Fruit fly (Drosophila melanogaster) whole organism, embryonic: ENCODE measurements around the gene IRSp53.

ENCODE experiments used
- Bdp1 ChIP-seq: fragments of 200-800 bp; sonication (Bioruptor generic); optimal IDR thresholded peaks from 3 replicates; lab custom pipeline; 2016; ENCODE audit warnings: missing biosample characterization, missing genetic modification characterization
- CG10209 ChIP-seq: fragments of 200-800 bp; sonication (Bioruptor generic); optimal IDR thresholded peaks from 3 replicates; lab custom pipeline; 2017; ENCODE audit warnings: missing biosample characterization, mild to moderate bottlenecking, missing genetic modification characterization, missing genetic modification reagents
- CG10274 ChIP-seq: fragments of 200-800 bp; sonication (Bioruptor generic); optimal IDR thresholded peaks from 3 replicates; lab custom pipeline; 2017; ENCODE audit warnings: missing biosample characterization, mild to moderate bottlenecking, missing genetic modification characterization
- CG10321 ChIP-seq: fragments of 200-800 bp; sonication (Bioruptor generic); IDR thresholded peaks from 2 replicates; pipeline ENCODE4 v1.3.6; 2022; ENCODE audit warnings: missing biosample characterization, missing genetic modification characterization
- CG11093 ChIP-seq: fragments of 200-800 bp; sonication (Bioruptor generic); IDR thresholded peaks from 3 replicates; pipeline ENCODE4 v1.3.6; 2022; ENCODE audit warnings: missing biosample characterization, missing genetic modification characterization
- CG11695 ChIP-seq: fragments of 200-800 bp; sonication (Bioruptor generic); IDR thresholded peaks from 3 replicates; pipeline ENCODE4 v1.3.6; 2022; ENCODE audit warnings: missing biosample characterization, missing genetic modification characterization
- CG12236 ChIP-seq: fragments of 200-800 bp; sonication (Bioruptor generic); optimal IDR thresholded peaks from 2 replicates; lab custom pipeline; 2016; ENCODE audit warnings: missing biosample characterization, missing genetic modification characterization
- CG12299 ChIP-seq: fragments of 200-800 bp; sonication (Bioruptor generic); optimal IDR thresholded peaks from 2 replicates; lab custom pipeline; 2018; ENCODE audit warnings: missing biosample characterization, mild to moderate bottlenecking, missing genetic modification characterization
- CG1233 ChIP-seq: fragments of 200-800 bp; sonication (Bioruptor generic); optimal IDR thresholded peaks from 4 replicates; lab custom pipeline; 2018; ENCODE audit warnings: missing biosample characterization, mild to moderate bottlenecking, missing genetic modification characterization
- CG14014 ChIP-seq: fragments of 200-800 bp; sonication (Bioruptor generic); IDR thresholded peaks from 2 replicates; pipeline ENCODE4 v1.3.6; 2022; ENCODE audit warnings: missing biosample characterization, missing genetic modification characterization
- CG14441 ChIP-seq: fragments of 200-800 bp; sonication (Bioruptor generic); IDR thresholded peaks from 2 replicates; pipeline ENCODE4 v1.3.6; 2022; ENCODE audit warnings: missing biosample characterization, missing genetic modification characterization
- CG15011 ChIP-seq: fragments of 200-800 bp; sonication (Bioruptor generic); optimal IDR thresholded peaks from 3 replicates; lab custom pipeline; 2018; ENCODE audit warnings: missing biosample characterization, mild to moderate bottlenecking, missing genetic modification characterization
- CG15269 ChIP-seq: fragments of 200-800 bp; sonication (Bioruptor generic); optimal IDR thresholded peaks from 2 replicates; lab custom pipeline; 2018; ENCODE audit warnings: missing biosample characterization, mild to moderate bottlenecking, missing genetic modification characterization, moderate library complexity
- CG1602 ChIP-seq: fragments of 200-800 bp; sonication (Bioruptor generic); optimal IDR thresholded peaks from 3 replicates; lab custom pipeline; 2016; ENCODE audit warnings: missing biosample characterization, missing genetic modification characterization
- CG1603 ChIP-seq: fragments of 200-800 bp; sonication (Bioruptor generic); optimal IDR thresholded peaks from 2 replicates; lab custom pipeline; 2019; ENCODE audit warnings: missing biosample characterization, mild to moderate bottlenecking, missing genetic modification characterization, moderate library complexity
- CG17385 ChIP-seq: fragments of 200-800 bp; sonication (Bioruptor generic); optimal IDR thresholded peaks from 3 replicates; lab custom pipeline; 2018; ENCODE audit warnings: missing biosample characterization, mild to moderate bottlenecking, missing genetic modification characterization
- CG17568 ChIP-seq: fragments of 200-800 bp; sonication (Bioruptor generic); optimal IDR thresholded peaks from 2 replicates; lab custom pipeline; 2018; ENCODE audit warnings: missing biosample characterization, mild to moderate bottlenecking, missing genetic modification characterization, moderate library complexity
- CG1792 ChIP-seq: fragments of 200-800 bp; sonication (Bioruptor generic); optimal IDR thresholded peaks from 2 replicates; lab custom pipeline; 2016; ENCODE audit warnings: missing biosample characterization, missing genetic modification characterization
- CG30431 ChIP-seq: fragments of 200-800 bp; sonication (Bioruptor generic); optimal IDR thresholded peaks from 2 replicates; lab custom pipeline; 2017; ENCODE audit warnings: missing biosample characterization, missing genetic modification characterization
- CG32767 ChIP-seq: fragments of 200-800 bp; sonication (Bioruptor generic); IDR thresholded peaks from 2 replicates; pipeline ENCODE4 v1.3.6; 2022; ENCODE audit warnings: missing biosample characterization, missing genetic modification characterization
- CG34422 ChIP-seq: fragments of 200-800 bp; sonication (Bioruptor generic); IDR thresholded peaks from 3 replicates; pipeline ENCODE4 v1.3.6; 2022; ENCODE audit warnings: missing biosample characterization, missing genetic modification characterization
- CG4617 ChIP-seq: fragments of 200-800 bp; sonication (Bioruptor generic); optimal IDR thresholded peaks from 3 replicates; lab custom pipeline; 2016; ENCODE audit warnings: missing biosample characterization, missing genetic modification characterization, borderline replicate concordance
- CG6254 ChIP-seq: fragments of 200-800 bp; sonication (Bioruptor generic); optimal IDR thresholded peaks from 3 replicates; lab custom pipeline; 2017; ENCODE audit warnings: mild to moderate bottlenecking, missing biosample characterization, missing genetic modification reagents, missing genetic modification characterization
- CG6854 ChIP-seq: fragments of 200-800 bp; sonication (Bioruptor generic); optimal IDR thresholded peaks from 3 replicates; lab custom pipeline; 2017; ENCODE audit warnings: missing biosample characterization, mild to moderate bottlenecking, missing genetic modification characterization
- CG8924 ChIP-seq: fragments of 200-800 bp; optimal IDR thresholded peaks from 3 replicates; lab custom pipeline; 2019; ENCODE audit warnings: missing biosample characterization, mild to moderate bottlenecking, missing genetic modification characterization, moderate library complexity
- Deaf1 ChIP-seq: fragments of 200-800 bp; optimal IDR thresholded peaks from 3 replicates; lab custom pipeline; 2019; ENCODE audit warnings: missing biosample characterization, mild to moderate bottlenecking, missing genetic modification characterization, moderate library complexity
- Doc2 ChIP-seq: fragments of 200-800 bp; sonication (Bioruptor generic); IDR thresholded peaks from 2 replicates; pipeline ENCODE4 v1.3.6; 2022; ENCODE audit warnings: missing biosample characterization, missing genetic modification characterization
- Dp ChIP-seq: fragments of 200-800 bp; sonication (Bioruptor generic); optimal IDR thresholded peaks from 2 replicates; lab custom pipeline; 2018; ENCODE audit warnings: missing biosample characterization, mild to moderate bottlenecking, missing genetic modification characterization, moderate library complexity
- Meics ChIP-seq: fragments of 200-800 bp; sonication (Bioruptor generic); optimal IDR thresholded peaks from 2 replicates; lab custom pipeline; 2017; ENCODE audit warnings: missing biosample characterization, mild to moderate bottlenecking, missing genetic modification characterization
- NK7.1 ChIP-seq: fragments of 200-800 bp; sonication (Bioruptor generic); optimal IDR thresholded peaks from 3 replicates; lab custom pipeline; 2016; ENCODE audit warnings: missing biosample characterization, missing genetic modification characterization
- Side ChIP-seq: fragments of 200-800 bp; sonication (Bioruptor generic); optimal IDR thresholded peaks from 2 replicates; lab custom pipeline; 2016; ENCODE audit warnings: missing biosample characterization, missing genetic modification characterization
- Six4 ChIP-seq: fragments of 200-800 bp; sonication (Bioruptor generic); optimal IDR thresholded peaks from 2 replicates; lab custom pipeline; 2016; ENCODE audit warnings: missing biosample characterization, missing genetic modification characterization
- Ssrp ChIP-seq: fragments of 200-800 bp; sonication (Bioruptor generic); optimal IDR thresholded peaks from 2 replicates; lab custom pipeline; 2018; ENCODE audit warnings: missing biosample characterization, mild to moderate bottlenecking, missing genetic modification characterization, moderate library complexity
- chm ChIP-seq: fragments of 200-800 bp; sonication (Bioruptor generic); IDR thresholded peaks from 2 replicates; pipeline ENCODE4 v1.3.6; 2022; ENCODE audit warnings: missing biosample characterization, missing genetic modification characterization
- dan ChIP-seq: fragments of 200-800 bp; sonication (Bioruptor generic); IDR thresholded peaks from 2 replicates; pipeline ENCODE4 v1.3.6; 2022; ENCODE audit warnings: missing biosample characterization, missing genetic modification characterization
- dmrt99B ChIP-seq: fragments of 200-800 bp; sonication (Bioruptor generic); optimal IDR thresholded peaks from 2 replicates; lab custom pipeline; 2018; ENCODE audit warnings: missing biosample characterization, mild to moderate bottlenecking, missing genetic modification characterization, moderate library complexity
- kay ChIP-seq: fragments of 200-800 bp; sonication (Bioruptor generic); optimal IDR thresholded peaks from 2 replicates; lab custom pipeline; 2016; ENCODE audit warnings: missing biosample characterization, missing genetic modification characterization
- mirr ChIP-seq: fragments of 200-800 bp; sonication (Bioruptor generic); optimal IDR thresholded peaks from 3 replicates; lab custom pipeline; 2018; ENCODE audit warnings: missing biosample characterization, mild to moderate bottlenecking, missing genetic modification characterization
- otp ChIP-seq: fragments of 200-800 bp; sonication (Bioruptor generic); IDR thresholded peaks from 3 replicates; pipeline ENCODE4, ENCODE4 v1.3.6; 2022; ENCODE audit warnings: missing biosample characterization, missing genetic modification characterization
- pb ChIP-seq: fragments of 200-800 bp; sonication (Bioruptor generic); optimal IDR thresholded peaks from 3 replicates; lab custom pipeline; 2016; ENCODE audit warnings: missing biosample characterization, missing genetic modification characterization
- pho ChIP-seq: fragments of 200-800 bp; sonication (Bioruptor generic); optimal IDR thresholded peaks from 2 replicates; lab custom pipeline; 2016; ENCODE audit warnings: missing biosample characterization, missing genetic modification characterization
- pnt ChIP-seq: fragments of 200-800 bp; sonication (Bioruptor generic); optimal IDR thresholded peaks from 3 replicates; lab custom pipeline; 2016; ENCODE audit warnings: missing biosample characterization, missing genetic modification characterization
- run ChIP-seq: fragments of 200-800 bp; sonication (Bioruptor generic); optimal IDR thresholded peaks from 3 replicates; lab custom pipeline; 2018; ENCODE audit warnings: missing biosample characterization, mild to moderate bottlenecking, missing genetic modification characterization
- scrt ChIP-seq: fragments of 200-800 bp; sonication (Bioruptor generic); optimal IDR thresholded peaks from 2 replicates; lab custom pipeline; 2018; ENCODE audit warnings: missing biosample characterization, mild to moderate bottlenecking, missing genetic modification characterization, moderate library complexity
- sima ChIP-seq: fragments of 200-800 bp; sonication (Bioruptor generic); optimal IDR thresholded peaks from 2 replicates; lab custom pipeline; 2016; ENCODE audit warnings: missing biosample characterization, missing genetic modification characterization
- toy ChIP-seq: fragments of 200-800 bp; sonication (Bioruptor generic); IDR thresholded peaks from 2 replicates; pipeline ENCODE4 v1.3.6; 2022; ENCODE audit warnings: missing biosample characterization, missing genetic modification characterization
- trem ChIP-seq: fragments of 200-800 bp; optimal IDR thresholded peaks from 3 replicates; lab custom pipeline; 2019; ENCODE audit warnings: missing biosample characterization, mild to moderate bottlenecking, missing genetic modification characterization, moderate library complexity
- wdn ChIP-seq: fragments of 200-800 bp; sonication (Bioruptor generic); IDR thresholded peaks from 2 replicates; pipeline ENCODE4 v1.3.6; 2022; ENCODE audit warnings: missing biosample characterization, missing genetic modification characterization
- wek ChIP-seq: fragments of 200-800 bp; sonication (Bioruptor generic); optimal IDR thresholded peaks from 3 replicates; lab custom pipeline; 2018; ENCODE audit warnings: missing biosample characterization, mild to moderate bottlenecking, missing genetic modification characterization, moderate library complexity
- wor ChIP-seq: fragments of 200-800 bp; sonication (Bioruptor generic); IDR thresholded peaks from 2 replicates; pipeline ENCODE4 v1.3.6; 2022; ENCODE audit warnings: missing biosample characterization, missing genetic modification characterization

The IRSp53 gene

dm6 chr3L:11089805-11090440 is 45.9 kb upstream of the IRSp53 start (continued):
- TF ChIP-seq CG6854 (GFP tag; lab: Kevin White, UChicago), result peak; percentile 76
- TF ChIP-seq CG11093 (GFP tag; lab: Robert Waterston, UW), result peak; percentile 72
- peak; percentile 80 for TF ChIP-seq CG12299 (tag; lab: Kevin White, UChicago)
- TF ChIP-seq pb, result peak; percentile 34
- TF ChIP-seq Six4 (GFP tag; lab: Kevin White, UChicago), result peak; percentile 92
- peak; percentile 79 for TF ChIP-seq NK7.1 (GFP tag; lab: Kevin White, UChicago)
- peak; percentile 79 for TF ChIP-seq Bdp1 (GFP tag; lab: Kevin White, UChicago)
- TF ChIP-seq Side (GFP tag; lab: Kevin White, UChicago), result peak; percentile 77
- no peak for TF ChIP-seq wdn
- peak; percentile 94; the same call in 1 of the 2 replicates for TF ChIP-seq chm (GFP tag; lab: Robert Waterston, UW)
- peak; percentile 97 for TF ChIP-seq CG8924 (tag; lab: Kevin White, UChicago)
- TF ChIP-seq CG30431 (GFP tag; lab: Kevin White, UChicago), result peak; percentile 87
- peak; percentile 86 for TF ChIP-seq wor (GFP tag; lab: Robert Waterston, UW)
- TF ChIP-seq wek (GFP tag; lab: Kevin White, UChicago), result peak; percentile 78
- peak; percentile 85 for TF ChIP-seq CG6254 (GFP tag; lab: Kevin White, UChicago)
- peak; percentile 95 for TF ChIP-seq CG15269 (tag; lab: Kevin White, UChicago)
- no peak; the same call in 1 of the 2 replicates for TF ChIP-seq dan
- TF ChIP-seq kay (GFP tag; lab: Kevin White, UChicago), result peak; percentile 90
- TF ChIP-seq Meics, result peak; percentile 81
- peak; percentile 91 for TF ChIP-seq CG17385
- TF ChIP-seq CG10209 (GFP tag; lab: Kevin White, UChicago), result peak; percentile 92
- peak; percentile 94 for TF ChIP-seq Ssrp (tag; lab: Kevin White, UChicago)
- peak; percentile 77 for TF ChIP-seq CG1792 (GFP tag; lab: Kevin White, UChicago)
- TF ChIP-seq trem (tag; lab: Kevin White, UChicago), result peak; percentile 49
- TF ChIP-seq CG4617 (GFP tag; lab: Kevin White, UChicago), result peak; percentile 64
- peak; percentile 71 for TF ChIP-seq CG1603 (tag; lab: Kevin White, UChicago)
- peak; percentile 86 for TF ChIP-seq run (tag; lab: Kevin White, UChicago)
- peak; percentile 94 for TF ChIP-seq dmrt99B (tag; lab: Kevin White, UChicago)
- TF ChIP-seq Doc2 (GFP tag; lab: Robert Waterston, UW), result peak; percentile 49; the same call in 1 of the 2 replicates
- peak; percentile 31 for TF ChIP-seq scrt (GFP tag; lab: Kevin White, UChicago)
- peak; percentile 85 for TF ChIP-seq CG1233 (GFP tag; lab: Kevin White, UChicago)
- peak; percentile 74 for TF ChIP-seq CG34422 (GFP tag; lab: Robert Waterston, UW)
- TF ChIP-seq CG1602 (GFP tag; lab: Kevin White, UChicago), result peak; percentile 87
- peak; percentile 54; the same call in 1 of the 2 replicates for TF ChIP-seq CG10321 (GFP tag; lab: Robert Waterston, UW)
- peak; percentile 77 for TF ChIP-seq CG17568 (GFP tag; lab: Kevin White, UChicago)
- TF ChIP-seq CG32767, result peak; percentile 74
- TF ChIP-seq mirr (GFP tag; lab: Kevin White, UChicago), result peak; percentile 19
- TF ChIP-seq sima (GFP tag; lab: Kevin White, UChicago), result no peak
- TF ChIP-seq Deaf1, result peak; percentile 77
- peak; percentile 86 for TF ChIP-seq CG11695 (GFP tag; lab: Robert Waterston, UW)
- peak; percentile 91 for TF ChIP-seq otp (GFP tag; lab: Robert Waterston, UW)
- peak; percentile 75 for TF ChIP-seq CG10274 (GFP tag; lab: Kevin White, UChicago)
- TF ChIP-seq toy (GFP tag; lab: Robert Waterston, UW), result 0 out of 2 replicates have a peak, but pooled peaks have one; percentile 8
- peak; percentile 67 for TF ChIP-seq CG15011 (GFP tag; lab: Kevin White, UChicago)
- TF ChIP-seq CG12236, result peak; percentile 82
- peak; percentile 69 for TF ChIP-seq pho (GFP tag; lab: Kevin White, UChicago)
- TF ChIP-seq CG14441 (GFP tag; lab: Robert Waterston, UW), result peak; percentile 73; the same call in 1 of the 2 replicates
- peak; percentile 69 for TF ChIP-seq pnt (GFP tag; lab: Kevin White, UChicago)
- TF ChIP-seq Dp (GFP tag; lab: Kevin White, UChicago), result no peak
- peak; percentile 77 for TF ChIP-seq CG14014 (GFP tag; lab: Robert Waterston, UW)
